Worm (Caenorhabditis elegans): ENCODE measurements around the gene pyt-1.
A peak's percentile ranks its signal among the peaks of the same experiment; 100 is the strongest.

pyt-1 gene

DNA sequence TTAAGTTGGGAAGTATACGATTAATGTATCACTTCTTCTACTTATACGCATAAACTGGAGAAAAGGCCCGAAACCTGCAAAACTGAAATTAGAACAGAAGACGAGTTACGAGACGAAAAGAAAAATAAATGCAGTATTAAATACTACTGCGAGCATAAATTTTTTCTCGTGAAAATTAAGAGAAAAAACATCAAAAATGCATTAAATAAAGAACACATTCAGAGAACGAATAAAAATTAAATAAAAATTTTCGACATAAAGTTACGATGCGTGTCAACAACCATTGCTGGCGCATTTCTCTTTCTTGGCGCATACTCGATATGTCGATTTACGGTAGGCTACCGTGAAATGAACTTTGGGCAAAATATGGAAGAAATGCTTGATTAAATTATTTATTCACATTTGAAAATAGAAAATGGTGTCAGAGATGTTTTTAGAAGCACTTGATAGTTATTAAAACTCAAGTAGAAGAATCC, 24.2 kb downstream of the pyt-1 start, which contains the start of the genes ZK856.19 and ZK856.11:
ZK856.19 (minus strand) TSS at position 51 of the 476 bp plus-strand sequence.
ZK856.11 (minus strand) TSS at position 76 of the 476 bp plus-strand sequence.
- TF ChIP-seq nhr-42 (GFP tag; IDR thresholded peaks at IDR 0.05) (no peak), zfp-2 (tag; optimal IDR thresholded peaks at IDR 0.05) (no peak), spr-3 (GFP tag; optimal IDR thresholded peaks at IDR 0.05) (no peak), ceh-32 (tag; optimal IDR thresholded peaks at IDR 0.05; ENCODE audit: poor library complexity) (no peak), nhr-28 (tag; optimal IDR thresholded peaks at IDR 0.05) (peak; percentile 47), tra-1 (GFP tag; IDR thresholded peaks at IDR 0.05) (no peak), D1046.2 (GFP tag; IDR thresholded peaks at IDR 0.05) (no peak), unc-130 (GFP tag; optimal IDR thresholded peaks at IDR 0.05) (no peak), skn-1 (tag; optimal IDR thresholded peaks at IDR 0.05) (no peak), mes-2 (tag; optimal IDR thresholded peaks at IDR 0.05; ENCODE audit: poor library complexity, severe bottlenecking) (peak; percentile 72), ZK546.5 (tag; optimal IDR thresholded peaks at IDR 0.05) (no peak), tag-97 (GFP tag; IDR thresholded peaks at IDR 0.05) (no peak), pha-4 (GFP tag; IDR thresholded peaks at IDR 0.05) (no peak), pha-4 (tag; optimal IDR thresholded peaks at IDR 0.05) (no peak), egl-43 (GFP tag; IDR thresholded peaks at IDR 0.05) (no peak), snpc-1.2 (GFP tag; IDR thresholded peaks at IDR 0.05) (no peak), rbr-2 (tag; optimal IDR thresholded peaks at IDR 0.05) (peak; percentile 62), php-3 (GFP tag; IDR thresholded peaks at IDR 0.05) (no peak), daf-19 (GFP tag; conservative IDR thresholded peaks at IDR 0.05) (no peak), mxl-2 (GFP tag; conservative IDR thresholded peaks at IDR 0.05) (no peak), dmd-6 (GFP tag; IDR thresholded peaks at IDR 0.05) (peak; percentile 42; the same call in 1 of the 2 replicates), ces-1 (GFP tag; optimal IDR thresholded peaks at IDR 0.05) (no peak), nhr-76 (tag; optimal IDR thresholded peaks at IDR 0.05) (no peak), nhr-77 (tag; optimal IDR thresholded peaks at IDR 0.05) (peak; percentile 10), madf-9 (GFP tag; conservative IDR thresholded peaks at IDR 0.05) (no peak), T20F7.1 (GFP tag; optimal IDR thresholded peaks at IDR 0.05) (peak; percentile 42), nhr-48 (tag; optimal IDR thresholded peaks at IDR 0.05) (peak; percentile 40), lin-29 (GFP tag; IDR thresholded peaks at IDR 0.05) (no peak), daf-12 (tag; optimal IDR thresholded peaks at IDR 0.05) (no peak), lin-39 (tag; optimal IDR thresholded peaks at IDR 0.05) (no peak), spr-1 (tag; optimal IDR thresholded peaks at IDR 0.05) (no peak), jun-1 (tag; optimal IDR thresholded peaks at IDR 0.05) (no peak), nhr-102 (tag; optimal IDR thresholded peaks at IDR 0.05) (peak; percentile 64), lin-13 (GFP tag; optimal IDR thresholded peaks at IDR 0.05) (no peak), lim-7 (GFP tag; IDR thresholded peaks at IDR 0.05) (no peak), nhr-41 (GFP tag; IDR thresholded peaks at IDR 0.05) (no peak), F49E8.2 (tag; optimal IDR thresholded peaks at IDR 0.05; ENCODE audit: borderline replicate concordance) (no peak), snpc-4 (tag; optimal IDR thresholded peaks at IDR 0.05) (no peak), nhr-237 (tag; optimal IDR thresholded peaks at IDR 0.05) (no peak), sdz-12 (GFP tag; optimal IDR thresholded peaks at IDR 0.05) (no peak), ceh-20 (GFP tag; IDR thresholded peaks at IDR 0.05) (no peak), hif-1 (tag; optimal IDR thresholded peaks at IDR 0.05) (no peak), vab-7 (GFP tag; IDR thresholded peaks at IDR 0.05) (no peak), lsy-2 (tag; optimal IDR thresholded peaks at IDR 0.05) (peak in 1 of 2 experiments; percentile 85), Y5F2A.4 (GFP tag; optimal IDR thresholded peaks at IDR 0.05) (no peak), aly-2 (tag; optimal IDR thresholded peaks at IDR 0.05) (no peak), mdl-1 (tag; optimal IDR thresholded peaks at IDR 0.05) (no peak), unc-39 (tag; optimal IDR thresholded peaks at IDR 0.05) (no peak), ceh-82 (tag; optimal IDR thresholded peaks at IDR 0.05) (no peak), ctbp-1 (GFP tag; IDR thresholded peaks at IDR 0.05) (no peak), hlh-11 (tag; optimal IDR thresholded peaks at IDR 0.05) (peak; percentile 35), nhr-11 (tag; optimal IDR thresholded peaks at IDR 0.05) (peak; percentile 11)
